Worm (Caenorhabditis elegans) whole organism, mixed stage, embryonic: ENCODE measurements around the gene exc-12.

ENCODE experiments used
- bed-3 ChIP-seq: fragments of 200-800 bp; sonication (Bioruptor generic); optimal IDR thresholded peaks from 3 replicates; lab custom pipeline; 2018; ENCODE audit warnings: mild to moderate bottlenecking, missing genetic modification characterization, moderate library complexity, missing compliant biosample characterization
- blmp-1 ChIP-seq: fragments of 150-350 bp; optimal IDR thresholded peaks from 2 replicates; lab custom pipeline; 2014; ENCODE audit warnings: missing biosample characterization, missing genetic modification characterization
- ceh-39 ChIP-seq: fragments of 150-350 bp; optimal IDR thresholded peaks from 2 replicates; lab custom pipeline; 2014; ENCODE audit warnings: missing biosample characterization, missing genetic modification characterization
- ceh-43 ChIP-seq: fragments of 200-800 bp; sonication (Bioruptor generic); optimal IDR thresholded peaks from 2 replicates; lab custom pipeline; 2018; ENCODE audit warnings: mild to moderate bottlenecking, missing genetic modification characterization, moderate library complexity, missing compliant biosample characterization
- ceh-83 ChIP-seq: fragments of 200-800 bp; sonication (Bioruptor generic); optimal IDR thresholded peaks from 2 replicates; lab custom pipeline; 2018; ENCODE audit warnings: mild to moderate bottlenecking, missing genetic modification characterization, missing compliant biosample characterization
- cnd-1 ChIP-seq: fragments of 200-800 bp; sonication (Bioruptor generic); optimal IDR thresholded peaks from 2 replicates; lab custom pipeline; 2018; ENCODE audit warnings: mild to moderate bottlenecking, missing genetic modification characterization, missing compliant biosample characterization
- drap-1 ChIP-seq: fragments of 200-800 bp; sonication (Bioruptor generic); optimal IDR thresholded peaks from 3 replicates; lab custom pipeline; 2018; ENCODE audit warnings: mild to moderate bottlenecking, missing genetic modification characterization, missing compliant biosample characterization
- elt-1 ChIP-seq: sonication (generic microtip); optimal IDR thresholded peaks from 2 replicates; lab custom pipeline; 2017; ENCODE audit warnings: missing genetic modification characterization, mild to moderate bottlenecking, missing compliant biosample characterization, antibody characterized with exemption, moderate library complexity, borderline replicate concordance; ENCODE audit not compliant: insufficient read depth
- flh-1 ChIP-seq: fragments of 200-800 bp; sonication (Bioruptor generic); optimal IDR thresholded peaks from 2 replicates; lab custom pipeline; 2018; ENCODE audit warnings: mild to moderate bottlenecking, missing genetic modification characterization, moderate library complexity, missing compliant biosample characterization
- ham-2 ChIP-seq: fragments of 200-800 bp; sonication (Bioruptor generic); optimal IDR thresholded peaks from 2 replicates; lab custom pipeline; 2018; ENCODE audit warnings: mild to moderate bottlenecking, missing genetic modification characterization, missing compliant biosample characterization
- hlh-1 ChIP-seq: fragments of 150-350 bp; optimal IDR thresholded peaks from 2 replicates; lab custom pipeline; 2014; ENCODE audit warnings: missing biosample characterization, missing genetic modification reagents, missing genetic modification characterization
- lin-13 ChIP-seq: fragments of 150-350 bp; optimal IDR thresholded peaks from 2 replicates; lab custom pipeline; 2014; ENCODE audit warnings: missing biosample characterization, missing genetic modification characterization
- lin-32 ChIP-seq: fragments of 200-800 bp; sonication (Bioruptor generic); optimal IDR thresholded peaks from 2 replicates; lab custom pipeline; 2018; ENCODE audit warnings: mild to moderate bottlenecking, missing genetic modification characterization, missing compliant biosample characterization
- lsy-2 ChIP-seq: fragments of 150-350 bp; optimal IDR thresholded peaks from 2 replicates; lab custom pipeline; 2014; ENCODE audit warnings: missing biosample characterization, missing genetic modification characterization
- mab-5 ChIP-seq: fragments of 150-350 bp; optimal IDR thresholded peaks from 2 replicates; lab custom pipeline; 2014; ENCODE audit warnings: missing biosample characterization, missing genetic modification characterization
- mep-1 ChIP-seq: fragments of 150-350 bp; optimal IDR thresholded peaks from 2 replicates; lab custom pipeline; 2017; ENCODE audit warnings: missing biosample characterization, missing genetic modification reagents, missing genetic modification characterization, inconsistent platforms
- nhr-2 ChIP-seq: fragments of 150-350 bp; optimal IDR thresholded peaks from 2 replicates; lab custom pipeline; 2014; ENCODE audit warnings: missing biosample characterization, missing genetic modification characterization
- nhr-237 ChIP-seq: fragments of 150-350 bp; optimal IDR thresholded peaks from 2 replicates; lab custom pipeline; 2014; ENCODE audit warnings: missing biosample characterization, missing genetic modification characterization
- sem-2 ChIP-seq: fragments of 200-800 bp; sonication (Bioruptor generic); optimal IDR thresholded peaks from 2 replicates; lab custom pipeline; 2018; ENCODE audit warnings: mild to moderate bottlenecking, missing genetic modification characterization, missing compliant biosample characterization
- snpc-4 ChIP-seq: fragments of 150-350 bp; optimal IDR thresholded peaks from 2 replicates; lab custom pipeline; 2014; ENCODE audit warnings: missing biosample characterization, missing genetic modification characterization
- sptf-1 ChIP-seq: sonication (generic microtip); optimal IDR thresholded peaks from 2 replicates; lab custom pipeline; 2017; ENCODE audit warnings: mild to moderate bottlenecking, missing genetic modification characterization, moderate library complexity, missing compliant biosample characterization
- tbx-8 ChIP-seq: fragments of 200-800 bp; sonication (Bioruptor generic); optimal IDR thresholded peaks from 2 replicates; lab custom pipeline; 2018; ENCODE audit warnings: mild to moderate bottlenecking, missing genetic modification characterization, moderate library complexity, missing compliant biosample characterization
- unc-120 ChIP-seq: sonication (generic microtip); optimal IDR thresholded peaks from 2 replicates; lab custom pipeline; 2017; ENCODE audit warnings: missing genetic modification characterization, missing compliant biosample characterization; ENCODE audit not compliant: poor library complexity, severe bottlenecking
- unc-39 ChIP-seq: fragments of 150-350 bp; optimal IDR thresholded peaks from 2 replicates; lab custom pipeline; 2014; ENCODE audit warnings: missing biosample characterization, missing genetic modification characterization
- zip-8 ChIP-seq: fragments of 150-350 bp; optimal IDR thresholded peaks from 2 replicates; lab custom pipeline; 2014; ENCODE audit warnings: missing biosample characterization, missing genetic modification characterization
- ztf-11 ChIP-seq: fragments of 150-350 bp; optimal IDR thresholded peaks from 2 replicates; lab custom pipeline; 2014; ENCODE audit warnings: missing biosample characterization, missing genetic modification characterization

Gene exc-12

ce11 chrIII:13563000-13563522 is 7.2 kb downstream of the exc-12 start, which contains the start of gene T05D4.2:
Gene T05D4.2 (minus strand): TSS chrIII:13563082.
- no peak for TF ChIP-seq tbx-8 (GFP tag; lab: Kevin White, UChicago)
- no peak for TF ChIP-seq elt-1 (tag; lab: Kevin White, UChicago)
- no peak for TF ChIP-seq mep-1 (tag; lab: Kevin White, UChicago)
- TF ChIP-seq drap-1 (GFP tag; lab: Kevin White, UChicago), result no peak
- TF ChIP-seq sptf-1, result no peak
- no peak for TF ChIP-seq hlh-1 (tag; lab: Kevin White, UChicago)
- no peak for TF ChIP-seq snpc-4 (tag; lab: Kevin White, UChicago)
- no peak for TF ChIP-seq nhr-2 (tag; lab: Kevin White, UChicago)
- no peak for TF ChIP-seq unc-39
- no peak for TF ChIP-seq nhr-237 (tag; lab: Kevin White, UChicago)
- no peak for TF ChIP-seq mab-5 (tag; lab: Kevin White, UChicago)
- no peak for TF ChIP-seq ham-2 (GFP tag; lab: Kevin White, UChicago)
- TF ChIP-seq ceh-43, result no peak
- TF ChIP-seq unc-120 (tag; lab: Kevin White, UChicago), result no peak
- no peak for TF ChIP-seq lin-32 (GFP tag; lab: Kevin White, UChicago)
- TF ChIP-seq, all 35 proteins: peak for 0

- no peak for TF ChIP-seq lin-13 (tag; lab: Kevin White, UChicago)
- TF ChIP-seq hlh-1 (tag; lab: Kevin White, UChicago), result no peak
- no peak for TF ChIP-seq bed-3 (GFP tag; lab: Kevin White, UChicago)
- no peak for TF ChIP-seq ceh-83 (GFP tag; lab: Kevin White, UChicago)
- no peak for TF ChIP-seq flh-1 (GFP tag; lab: Kevin White, UChicago)
- TF ChIP-seq lin-32 (GFP tag; lab: Kevin White, UChicago), result no peak
Observed at ce11 chrIII:13561233-13561632, 9.0 kb downstream of the exc-12 start.

ce11 chrIII:13560715-13561114 is 9.5 kb downstream of the exc-12 start:
- peak; percentile 91 for TF ChIP-seq blmp-1 (tag; lab: Kevin White, UChicago)
- TF ChIP-seq lsy-2, result no peak
- peak; percentile 67 for TF ChIP-seq ham-2 (GFP tag; lab: Kevin White, UChicago)

- no peak for TF ChIP-seq blmp-1 (tag; lab: Kevin White, UChicago)
- TF ChIP-seq cnd-1 (tag; lab: Kevin White, UChicago), result no peak
- no peak for TF ChIP-seq unc-39
- TF ChIP-seq ceh-83 (GFP tag; lab: Kevin White, UChicago), result no peak
Observed at ce11 chrIII:13556039-13556438, 14.2 kb downstream of the exc-12 start.

ce11 chrIII:13555234-13555633 is 15.0 kb downstream of the exc-12 start, which contains the start of gene scav-2:
Gene scav-2 (minus strand): TSS chrIII:13555334.
- TF ChIP-seq unc-120 (tag; lab: Kevin White, UChicago) (no peak), lin-13 (tag; lab: Kevin White, UChicago) (no peak), lin-32 (GFP tag; lab: Kevin White, UChicago) (no peak), ztf-11 (no peak), ceh-43 (no peak), sptf-1 (no peak), cnd-1 (tag; lab: Kevin White, UChicago) (no peak), drap-1 (GFP tag; lab: Kevin White, UChicago) (no peak), ceh-83 (GFP tag; lab: Kevin White, UChicago) (no peak), flh-1 (GFP tag; lab: Kevin White, UChicago) (no peak), mab-5 (tag; lab: Kevin White, UChicago) (no peak), sem-2 (GFP tag; lab: Kevin White, UChicago) (no peak), blmp-1 (tag; lab: Kevin White, UChicago) (no peak), lsy-2 (no peak), zip-8 (tag; lab: Kevin White, UChicago) (no peak), ham-2 (GFP tag; lab: Kevin White, UChicago) (no peak), ceh-39 (no peak)
- TF ChIP-seq, all 35 proteins: peak for 0

- TF ChIP-seq hlh-1 (tag; lab: Kevin White, UChicago) (peak; percentile 56), unc-120 (tag; lab: Kevin White, UChicago) (no peak)
Observed at ce11 chrIII:13549960-13550359, 20.3 kb downstream of the exc-12 start.
